Fruit fly (Drosophila melanogaster): ENCODE data around the gene CG17122.

- TF ChIP-seq EcR (GFP tag; optimal IDR thresholded peaks at IDR 0.05) (no peak), CG17806 (tag; optimal IDR thresholded peaks at IDR 0.05) (no peak), gl (tag; optimal IDR thresholded peaks at IDR 0.05) (no peak), CG10348 (GFP tag; IDR thresholded peaks at IDR 0.05) (no peak), rn (GFP tag; IDR thresholded peaks at IDR 0.05) (no peak), CG14655 (GFP tag; optimal IDR thresholded peaks at IDR 0.05) (peak; percentile 47), Ets98B (GFP tag; IDR thresholded peaks at IDR 0.05) (0 out of 2 replicates have a peak, but pooled peaks have one; percentile 48), CG8159 (tag; optimal IDR thresholded peaks at IDR 0.05) (peak; percentile 39), D1 (tag; optimal IDR thresholded peaks at IDR 0.05) (no peak), CG34367 (tag; optimal IDR thresholded peaks at IDR 0.05) (no peak)
These were observed 1.5 kb upstream of the CG17122 start for dm6 chr3L:20276615-20277014.
